Worm (Caenorhabditis elegans) whole organism, L3 larva: ENCODE results near the gene Y61A9LA.12.

Experiments
- ama-1 ChIP-seq: fragments of 150-350 bp; optimal IDR thresholded peaks from 2 replicates; lab custom pipeline; 2018
- nhr-77 ChIP-seq: fragments of 150-350 bp; optimal IDR thresholded peaks from 2 replicates; lab custom pipeline; 2014; ENCODE audit warnings: missing biosample characterization, missing genetic modification characterization

DNA sequence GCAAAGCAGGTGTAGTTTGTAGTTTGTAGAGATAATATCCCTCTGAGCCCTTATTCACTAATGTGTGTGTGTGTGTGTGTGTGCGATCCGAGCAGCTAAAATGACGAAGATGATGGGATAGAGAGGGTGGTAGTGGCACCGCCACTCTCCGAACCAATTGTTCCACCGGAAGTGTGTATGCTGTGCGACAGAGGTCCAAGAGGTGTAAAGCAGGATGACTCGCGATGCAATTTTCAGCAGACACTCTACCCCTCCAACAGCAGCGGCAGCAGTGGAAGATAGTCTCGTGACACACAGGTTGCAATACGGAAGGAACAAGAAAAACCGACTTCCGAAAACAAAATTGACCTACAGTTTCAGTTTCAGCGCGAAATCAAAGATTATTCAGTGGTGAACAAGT, 29.8 kb upstream of the Y61A9LA.12 start:
- TF ChIP-seq nhr-77 (no peak), ama-1 (lab: Kevin White, UChicago) (no peak)
